Worm (Caenorhabditis elegans) whole organism, L1 larva: ENCODE measurements around the gene spig-10.

ENCODE experiments used
- C04F5.9 ChIP-seq: sonication (generic microtip); optimal IDR thresholded peaks from 2 replicates; lab custom pipeline; 2016; ENCODE audit warnings: missing genetic modification characterization, missing compliant biosample characterization
- F16B12.6 ChIP-seq: fragments of 150-350 bp; optimal IDR thresholded peaks from 2 replicates; lab custom pipeline; 2014; ENCODE audit warnings: missing biosample characterization, missing genetic modification characterization
- aha-1 ChIP-seq: fragments of 150-350 bp; optimal IDR thresholded peaks from 2 replicates; lab custom pipeline; 2014; ENCODE audit warnings: missing biosample characterization, missing genetic modification characterization
- ama-1 ChIP-seq: fragments of 150-350 bp; optimal IDR thresholded peaks from 2 replicates; lab custom pipeline; 2014
- blmp-1 ChIP-seq: fragments of 150-350 bp; optimal IDR thresholded peaks from 2 replicates; lab custom pipeline; 2014; ENCODE audit warnings: missing biosample characterization, missing genetic modification characterization
- ceh-63 ChIP-seq: fragments of 200-800 bp; sonication (Bioruptor generic); optimal IDR thresholded peaks from 2 replicates; lab custom pipeline; 2018; ENCODE audit warnings: mild to moderate bottlenecking, missing genetic modification characterization, missing compliant biosample characterization
- ceh-88 ChIP-seq: fragments of 200-800 bp; sonication (Bioruptor generic); IDR thresholded peaks from 2 replicates; pipeline ENCODE4 v1.3.6; 2022; ENCODE audit warnings: missing genetic modification characterization, missing compliant biosample characterization
- ceh-90 ChIP-seq: sonication (generic microtip); optimal IDR thresholded peaks from 2 replicates; lab custom pipeline; 2016; ENCODE audit warnings: missing genetic modification characterization, missing compliant biosample characterization
- ces-1 ChIP-seq: fragments of 150-350 bp; optimal IDR thresholded peaks from 2 replicates; lab custom pipeline; 2014; ENCODE audit warnings: missing biosample characterization, missing genetic modification reagents, missing genetic modification characterization
- efl-3 ChIP-seq: fragments of 200-800 bp; sonication (Bioruptor generic); optimal IDR thresholded peaks from 2 replicates; lab custom pipeline; 2018; ENCODE audit warnings: mild to moderate bottlenecking, missing genetic modification characterization, missing compliant biosample characterization
- ets-5 ChIP-seq: fragments of 200-800 bp; sonication (Bioruptor generic); IDR thresholded peaks from 2 replicates; pipeline ENCODE4 v1.3.6; 2022; ENCODE audit warnings: missing genetic modification characterization, missing compliant biosample characterization
- fkh-4 ChIP-seq: sonication (generic microtip); optimal IDR thresholded peaks from 2 replicates; lab custom pipeline; 2016; ENCODE audit warnings: missing compliant biosample characterization, missing genetic modification characterization, borderline replicate concordance
- hpl-2 ChIP-seq: fragments of 150-350 bp; optimal IDR thresholded peaks from 2 replicates; lab custom pipeline; 2014; ENCODE audit warnings: missing biosample characterization, missing genetic modification reagents, missing genetic modification characterization
- irx-1 ChIP-seq: sonication (generic microtip); optimal IDR thresholded peaks from 2 replicates; lab custom pipeline; 2016; ENCODE audit warnings: missing genetic modification characterization, missing compliant biosample characterization
- isw-1 ChIP-seq: fragments of 200-800 bp; sonication (Bioruptor generic); IDR thresholded peaks from 2 replicates; pipeline ENCODE4 v1.3.6; 2022; ENCODE audit warnings: missing genetic modification characterization, missing compliant biosample characterization
- mef-2 ChIP-seq: fragments of 150-350 bp; optimal IDR thresholded peaks from 2 replicates; lab custom pipeline; 2014; ENCODE audit warnings: missing biosample characterization, missing genetic modification characterization
- nhr-11 ChIP-seq: fragments of 150-350 bp; optimal IDR thresholded peaks from 2 replicates; lab custom pipeline; 2014; ENCODE audit warnings: missing biosample characterization, missing genetic modification characterization
- nhr-12 ChIP-seq: sonication (generic microtip); optimal IDR thresholded peaks from 2 replicates; lab custom pipeline; 2017; ENCODE audit warnings: missing biosample characterization, missing genetic modification characterization
- nhr-28 ChIP-seq: fragments of 150-350 bp; optimal IDR thresholded peaks from 2 replicates; lab custom pipeline; 2014; ENCODE audit warnings: missing biosample characterization, missing genetic modification characterization
- nhr-71 ChIP-seq: sonication (generic microtip); optimal IDR thresholded peaks from 2 replicates; lab custom pipeline; 2016; ENCODE audit warnings: mild to moderate bottlenecking, missing genetic modification characterization, moderate library complexity, missing compliant biosample characterization
- nhr-76 ChIP-seq: sonication (generic microtip); optimal IDR thresholded peaks from 2 replicates; lab custom pipeline; 2017; ENCODE audit warnings: missing biosample characterization, missing genetic modification characterization
- nhr-77 ChIP-seq: fragments of 150-350 bp; optimal IDR thresholded peaks from 2 replicates; lab custom pipeline; 2014; ENCODE audit warnings: missing biosample characterization, missing genetic modification characterization
- nhr-84 ChIP-seq: sonication (generic microtip); optimal IDR thresholded peaks from 2 replicates; lab custom pipeline; 2017; ENCODE audit warnings: missing biosample characterization, missing genetic modification characterization
- nhr-85 ChIP-seq: sonication (generic microtip); peaks from one replicate; lab custom pipeline; 2016; ENCODE audit warnings: missing genetic modification characterization, inconsistent platforms, missing compliant biosample characterization
- pax-3 ChIP-seq: fragments of 200-800 bp; sonication (Bioruptor generic); optimal IDR thresholded peaks from 2 replicates; lab custom pipeline; 2018; ENCODE audit warnings: mild to moderate bottlenecking, missing genetic modification characterization, moderate library complexity, missing compliant biosample characterization
- skn-1 ChIP-seq: fragments of 150-350 bp; optimal IDR thresholded peaks from 2 replicates; lab custom pipeline; 2014; ENCODE audit warnings: missing biosample characterization, missing genetic modification characterization
- sptf-1 ChIP-seq: fragments of 150-350 bp; optimal IDR thresholded peaks from 2 replicates; lab custom pipeline; 2014; ENCODE audit warnings: missing biosample characterization, missing genetic modification characterization
- sup-37 ChIP-seq: fragments of 200-800 bp; sonication (Bioruptor generic); optimal IDR thresholded peaks from 2 replicates; lab custom pipeline; 2018; ENCODE audit warnings: mild to moderate bottlenecking, missing genetic modification characterization, missing compliant biosample characterization
- tbx-2 ChIP-seq: sonication (generic microtip); optimal IDR thresholded peaks from 2 replicates; lab custom pipeline; 2016; ENCODE audit warnings: missing genetic modification characterization, missing compliant biosample characterization
- tlp-1 ChIP-seq: fragments of 150-350 bp; optimal IDR thresholded peaks from 2 replicates; lab custom pipeline; 2014; ENCODE audit warnings: missing biosample characterization, missing genetic modification characterization
- unc-130 ChIP-seq: fragments of 150-350 bp; optimal IDR thresholded peaks from 2 replicates; lab custom pipeline; 2017; ENCODE audit warnings: missing biosample characterization, missing genetic modification characterization, inconsistent platforms
- unc-30 ChIP-seq: sonication (generic microtip); optimal IDR thresholded peaks from 2 replicates; lab custom pipeline; 2017; ENCODE audit warnings: missing biosample characterization, missing genetic modification characterization
- unc-62 ChIP-seq: fragments of 150-350 bp; optimal IDR thresholded peaks from 2 replicates; lab custom pipeline; 2014; ENCODE audit warnings: missing biosample characterization, missing genetic modification reagents, missing genetic modification characterization
- unc-98 ChIP-seq: fragments of 200-800 bp; sonication (Bioruptor generic); IDR thresholded peaks from 2 replicates; pipeline ENCODE4 v1.3.6; 2022; ENCODE audit warnings: missing genetic modification characterization, missing compliant biosample characterization
- vab-15 ChIP-seq: sonication (generic microtip); optimal IDR thresholded peaks from 2 replicates; lab custom pipeline; 2017; ENCODE audit warnings: missing genotype, mild to moderate bottlenecking, missing genetic modification characterization, missing compliant biosample characterization

Gene spig-10

ce11 chrV:7022981-7023380 lies 16.9 kb downstream of the spig-10 start (continued):
- TF ChIP-seq blmp-1 (tag; lab: Kevin White, UChicago) (no peak), isw-1 (GFP tag; lab: Robert Waterston, UW) (no peak), unc-62 (GFP tag; lab: Kevin White, UChicago) (no peak), aha-1 (tag; lab: Kevin White, UChicago) (no peak), fkh-4 (tag; lab: Kevin White, UChicago) (peak; percentile 49), nhr-71 (tag; lab: Kevin White, UChicago) (no peak), nhr-76 (no peak), sptf-1 (no peak), tbx-2 (no peak), nhr-11 (tag; lab: Kevin White, UChicago) (peak; percentile 29), ceh-90 (tag; lab: Kevin White, UChicago) (no peak), unc-30 (no peak), nhr-84 (tag; lab: Kevin White, UChicago) (no peak), F16B12.6 (tag; lab: Kevin White, UChicago) (no peak)

ce11 chrV:7027055-7027454 lies 21.0 kb downstream of the spig-10 start, which contains the start of gene F20A1.6:
Gene F20A1.6, minus strand, starts transcription at chrV:7027155.
- TF ChIP-seq nhr-11 (tag; lab: Kevin White, UChicago), result no peak
- no peak for TF ChIP-seq unc-130 (tag; lab: Kevin White, UChicago)
- TF ChIP-seq nhr-77 (tag; lab: Kevin White, UChicago), result no peak
- TF ChIP-seq nhr-85 (tag; lab: Kevin White, UChicago), result no peak
- no peak for TF ChIP-seq F16B12.6 (tag; lab: Kevin White, UChicago)
- no peak for TF ChIP-seq nhr-12 (tag; lab: Kevin White, UChicago)
- no peak for TF ChIP-seq blmp-1 (tag; lab: Kevin White, UChicago)
- TF ChIP-seq tbx-2, result no peak
- no peak for TF ChIP-seq irx-1 (tag; lab: Kevin White, UChicago)
- no peak for TF ChIP-seq mef-2 (tag; lab: Kevin White, UChicago)
- TF ChIP-seq nhr-28 (tag; lab: Kevin White, UChicago), result no peak
- TF ChIP-seq hpl-2 (GFP tag; lab: Kevin White, UChicago), result no peak

- TF ChIP-seq efl-3 (GFP tag; lab: Kevin White, UChicago), result no peak
- TF ChIP-seq nhr-84 (tag; lab: Kevin White, UChicago), result no peak
- no peak for TF ChIP-seq vab-15 (tag; lab: Kevin White, UChicago)
- TF ChIP-seq C04F5.9 (tag; lab: Kevin White, UChicago), result no peak
Observed at ce11 chrV:7036475-7036874, 30.4 kb downstream of the spig-10 start, which contains the start of gene twk-11. Gene twk-11, minus strand, starts transcription at chrV:7036575.

- TF ChIP-seq ets-5 (GFP tag; lab: Robert Waterston, UW), result no peak
- TF ChIP-seq ceh-63, result no peak
- TF ChIP-seq ceh-88 (GFP tag; lab: Robert Waterston, UW), result no peak
- TF ChIP-seq unc-62 (GFP tag; lab: Kevin White, UChicago), result no peak
- TF ChIP-seq unc-98 (GFP tag; lab: Robert Waterston, UW), result no peak
- no peak for TF ChIP-seq ces-1 (GFP tag; lab: Kevin White, UChicago)
- no peak for TF ChIP-seq skn-1
- TF ChIP-seq blmp-1 (tag; lab: Kevin White, UChicago), result no peak
Observed at ce11 chrV:7046005-7046404, 39.9 kb downstream of the spig-10 start, which contains the start of gene F20A1.2. Gene F20A1.2, plus strand, starts transcription at chrV:7046305.

- no peak for TF ChIP-seq nhr-11 (tag; lab: Kevin White, UChicago)
- TF ChIP-seq, all 84 proteins: peak for 0
Observed at ce11 chrV:7047512-7047911, 41.4 kb downstream of the spig-10 start, which contains the start of gene F20A1.8. Gene F20A1.8, minus strand, starts transcription at chrV:7047612.

ce11 chrV:7050153-7050552 lies 44.1 kb downstream of the spig-10 start:
- no peak for TF ChIP-seq ama-1 (lab: Kevin White, UChicago)
- no peak for TF ChIP-seq pax-3 (tag; lab: Kevin White, UChicago)
- no peak for TF ChIP-seq sup-37 (GFP tag; lab: Kevin White, UChicago)
- TF ChIP-seq nhr-28 (tag; lab: Kevin White, UChicago), result no peak
- no peak for TF ChIP-seq ceh-88 (GFP tag; lab: Robert Waterston, UW)
- TF ChIP-seq tlp-1 (tag; lab: Kevin White, UChicago), result no peak
